Fruit fly (Drosophila melanogaster) whole organism, adult: ENCODE results near the gene fuss.

Source experiments
- CG11617 ChIP-seq: fragments of 200-800 bp; sonication (Bioruptor generic); optimal IDR thresholded peaks from 2 replicates; lab custom pipeline; 2017; ENCODE audit warnings: mild to moderate bottlenecking, missing biosample characterization, missing genetic modification reagents, missing genetic modification characterization
- CG12768 ChIP-seq: fragments of 200-800 bp; sonication (Bioruptor generic); optimal IDR thresholded peaks from 2 replicates; lab custom pipeline; 2017; ENCODE audit warnings: missing biosample characterization, missing genetic modification characterization, mild to moderate bottlenecking, moderate library complexity, missing genetic modification reagents
- CG14711 ChIP-seq: fragments of 200-800 bp; sonication (Bioruptor generic); optimal IDR thresholded peaks from 2 replicates; lab custom pipeline; 2018; ENCODE audit warnings: missing biosample characterization, mild to moderate bottlenecking, missing genetic modification characterization, moderate library complexity
- CG1620 ChIP-seq: fragments of 200-800 bp; sonication (Bioruptor generic); optimal IDR thresholded peaks from 2 replicates; lab custom pipeline; 2016; ENCODE audit warnings: missing biosample characterization, missing genetic modification characterization
- CG33017 ChIP-seq: fragments of 200-800 bp; sonication (Bioruptor generic); optimal IDR thresholded peaks from 2 replicates; lab custom pipeline; 2018; ENCODE audit warnings: missing biosample characterization, mild to moderate bottlenecking, missing genetic modification characterization, moderate library complexity
- CG5204 ChIP-seq: fragments of 200-800 bp; sonication (Bioruptor generic); optimal IDR thresholded peaks from 2 replicates; lab custom pipeline; 2016; ENCODE audit warnings: missing biosample characterization, missing genetic modification characterization
- CG7045 ChIP-seq: fragments of 200-800 bp; sonication (Bioruptor generic); optimal IDR thresholded peaks from 2 replicates; lab custom pipeline; 2017; ENCODE audit warnings: missing biosample characterization, mild to moderate bottlenecking, missing genetic modification characterization
- CG7101 ChIP-seq: fragments of 200-800 bp; sonication (Bioruptor generic); optimal IDR thresholded peaks from 2 replicates; lab custom pipeline; 2018; ENCODE audit warnings: missing biosample characterization, mild to moderate bottlenecking, missing genetic modification characterization, moderate library complexity
- Clk ChIP-seq: fragments of 200-800 bp; sonication (Bioruptor generic); optimal IDR thresholded peaks from 2 replicates; lab custom pipeline; 2017; ENCODE audit warnings: missing biosample characterization, missing genetic modification characterization
- Crg-1 ChIP-seq: fragments of 200-800 bp; sonication (Bioruptor generic); optimal IDR thresholded peaks from 2 replicates; lab custom pipeline; 2016; ENCODE audit warnings: missing biosample characterization, missing genetic modification characterization
- Hr96 ChIP-seq: fragments of 200-800 bp; sonication (Bioruptor generic); optimal IDR thresholded peaks from 2 replicates; lab custom pipeline; 2016; ENCODE audit warnings: missing biosample characterization, missing genetic modification characterization
- Mnt ChIP-seq: fragments of 200-800 bp; sonication (Bioruptor generic); optimal IDR thresholded peaks from 2 replicates; lab custom pipeline; 2016; ENCODE audit warnings: missing biosample characterization, mild to moderate bottlenecking, missing genetic modification characterization
- bab1 ChIP-seq: fragments of 200-800 bp; sonication (Bioruptor generic); optimal IDR thresholded peaks from 3 replicates; lab custom pipeline; 2019; ENCODE audit warnings: missing biosample characterization, mild to moderate bottlenecking, missing genetic modification characterization, moderate library complexity
- cic ChIP-seq: fragments of 200-800 bp; sonication (Bioruptor generic); optimal IDR thresholded peaks from 2 replicates; lab custom pipeline; 2017; ENCODE audit warnings: missing biosample characterization, mild to moderate bottlenecking, missing genetic modification characterization, moderate library complexity
- cnc ChIP-seq, 2 experiments: fragments of >200 bp; optimal IDR thresholded peaks; 2 replicates each; lab custom pipeline; 2017
- kay ChIP-seq: fragments of 200-800 bp; sonication (Bioruptor generic); peaks from one replicate; lab custom pipeline; 2016; ENCODE audit warnings: missing biosample characterization, missing genetic modification characterization, borderline replicate concordance
- ovo ChIP-seq: fragments of 200-800 bp; sonication (Bioruptor generic); optimal IDR thresholded peaks from 2 replicates; lab custom pipeline; 2016; ENCODE audit warnings: missing biosample characterization, missing genetic modification characterization
- pad ChIP-seq: fragments of 200-800 bp; sonication (Bioruptor generic); optimal IDR thresholded peaks from 3 replicates; lab custom pipeline; 2017; ENCODE audit warnings: missing biosample characterization, missing genetic modification characterization, mild to moderate bottlenecking, moderate library complexity, missing genetic modification reagents
- tj ChIP-seq: fragments of 200-800 bp; sonication (Bioruptor generic); optimal IDR thresholded peaks from 3 replicates; lab custom pipeline; 2017; ENCODE audit warnings: missing biosample characterization, mild to moderate bottlenecking, missing genetic modification characterization, moderate library complexity
- toe ChIP-seq: fragments of 200-800 bp; sonication (Bioruptor generic); optimal IDR thresholded peaks from 2 replicates; lab custom pipeline; 2016; ENCODE audit warnings: missing biosample characterization, missing genetic modification characterization

The fuss gene

dm6 chr4:930311-931198 lies 47.7 kb downstream of the fuss start, which contains the start of gene eIF4G1:
TSS of gene eIF4G1 (minus strand) at chr4:930715.
- TF ChIP-seq Mnt (GFP tag; lab: Kevin White, UChicago), result peak; percentile 9
- no peak for TF ChIP-seq CG5204 (GFP tag; lab: Kevin White, UChicago)
- no peak for TF ChIP-seq Clk (GFP tag; lab: Kevin White, UChicago)
- TF ChIP-seq CG1620 (GFP tag; lab: Kevin White, UChicago), result peak; percentile 5
- no peak for TF ChIP-seq CG7045 (GFP tag; lab: Kevin White, UChicago)
- no peak for TF ChIP-seq cic (GFP tag; lab: Kevin White, UChicago)
- TF ChIP-seq kay (GFP tag; lab: Kevin White, UChicago), result peak; percentile 41
- TF ChIP-seq Hr96 (GFP tag; lab: Kevin White, UChicago), result no peak
- no peak for TF ChIP-seq Crg-1 (GFP tag; lab: Kevin White, UChicago)
- TF ChIP-seq toe (GFP tag; lab: Kevin White, UChicago), result no peak
- no peak for TF ChIP-seq CG12768 (GFP tag; lab: Kevin White, UChicago)
- TF ChIP-seq tj (GFP tag; lab: Kevin White, UChicago), result peak; percentile 32
- TF ChIP-seq CG14711 (tag; lab: Kevin White, UChicago), result peak; percentile 11
- peak; percentile 9 for TF ChIP-seq CG7101 (tag; lab: Kevin White, UChicago)
- no peak for TF ChIP-seq ovo (GFP tag; lab: Kevin White, UChicago)
- TF ChIP-seq CG11617, result no peak
- peak; percentile 23 for TF ChIP-seq bab1 (GFP tag; lab: Kevin White, UChicago)
- TF ChIP-seq CG33017 (tag; lab: Kevin White, UChicago), result no peak
- no peak for TF ChIP-seq cnc (optimal IDR thresholded peaks at IDR 0.05; lab: Kevin White, UChicago)
- no peak for TF ChIP-seq pad (GFP tag; lab: Kevin White, UChicago)

- TF ChIP-seq kay (GFP tag; lab: Kevin White, UChicago) (no peak), ovo (GFP tag; lab: Kevin White, UChicago) (no peak), CG5204 (GFP tag; lab: Kevin White, UChicago) (peak; percentile 54), Hr96 (GFP tag; lab: Kevin White, UChicago) (no peak), CG33017 (tag; lab: Kevin White, UChicago) (peak; percentile 65), bab1 (GFP tag; lab: Kevin White, UChicago) (no peak), CG7101 (tag; lab: Kevin White, UChicago) (peak; percentile 53), cic (GFP tag; lab: Kevin White, UChicago) (peak; percentile 82), Mnt (GFP tag; lab: Kevin White, UChicago) (peak; percentile 13), Crg-1 (GFP tag; lab: Kevin White, UChicago) (peak; percentile 24), toe (GFP tag; lab: Kevin White, UChicago) (no peak), tj (GFP tag; lab: Kevin White, UChicago) (no peak), pad (GFP tag; lab: Kevin White, UChicago) (no peak), cnc (optimal IDR thresholded peaks at IDR 0.05; lab: Kevin White, UChicago) (no peak), CG12768 (GFP tag; lab: Kevin White, UChicago) (peak; percentile 39), CG1620 (GFP tag; lab: Kevin White, UChicago) (no peak), Clk (GFP tag; lab: Kevin White, UChicago) (no peak), CG14711 (tag; lab: Kevin White, UChicago) (peak; percentile 7), CG11617 (peak; percentile 64), CG7045 (GFP tag; lab: Kevin White, UChicago) (no peak)
These were observed 55.7 kb downstream of the fuss start for dm6 chr4:922592-922991.
